Fruit fly (Drosophila melanogaster): ENCODE results near the gene app.

Gene app

DNA sequence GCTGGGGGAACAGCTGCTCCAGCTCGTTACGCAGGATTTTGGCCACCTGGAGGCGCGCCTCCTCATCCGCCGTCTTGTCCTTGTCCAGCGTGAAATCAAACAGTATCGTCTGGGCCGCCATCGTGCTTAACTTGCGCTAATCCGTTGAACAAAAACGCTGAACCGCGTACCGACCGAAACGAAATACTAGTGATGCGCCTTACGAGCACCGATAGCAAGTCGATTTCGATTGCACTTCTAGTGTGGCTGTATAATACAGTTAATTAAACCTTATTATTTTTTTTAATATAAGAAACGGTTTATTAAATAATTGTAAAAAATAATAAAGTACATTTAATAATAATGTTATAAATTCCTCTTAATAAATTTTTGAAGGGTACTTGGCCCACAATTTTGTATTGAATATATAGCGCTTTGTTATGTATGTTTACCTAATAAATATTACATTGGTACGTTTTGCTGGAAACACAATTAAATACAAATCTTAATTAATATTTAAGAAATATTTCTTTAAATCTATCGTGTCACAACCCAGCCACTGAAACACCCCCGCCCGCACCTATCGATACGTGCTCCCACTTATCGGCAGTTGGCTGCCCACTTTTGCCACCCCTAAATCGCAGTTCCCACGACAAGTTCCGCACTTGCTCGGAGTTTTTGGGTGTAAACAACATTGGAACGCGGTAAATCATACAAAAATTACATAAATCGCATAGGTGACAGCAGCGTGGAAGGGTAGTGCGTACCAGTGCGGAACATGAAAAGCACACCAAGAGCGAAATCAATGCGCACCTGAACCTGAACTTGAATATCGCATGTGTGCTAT lies 10.6 kb upstream of the app start, which contains the start of the genes Sms and INPP5E (continued):
- peak; percentile 45 for TF ChIP-seq CG12104 (GFP tag; optimal IDR thresholded peaks at IDR 0.05)
- no peak for TF ChIP-seq sd (tag; optimal IDR thresholded peaks at IDR 0.05)
- peak; percentile 85 for TF ChIP-seq CG3995 (GFP tag; optimal IDR thresholded peaks at IDR 0.05)
- TF ChIP-seq CG10267 (tag; optimal IDR thresholded peaks at IDR 0.05): peak; percentile 69
- peak; percentile 44 for TF ChIP-seq HLH54F (GFP tag; optimal IDR thresholded peaks at IDR 0.05)
- TF ChIP-seq sob (GFP tag; IDR thresholded peaks at IDR 0.05): peak; percentile 57; the same call in 1 of the 2 replicates
- no peak for TF ChIP-seq ara (GFP tag; IDR thresholded peaks at IDR 0.05)
- TF ChIP-seq chn (GFP tag; optimal IDR thresholded peaks at IDR 0.05): peak; percentile 6
- no peak for TF ChIP-seq Camta (GFP tag; optimal IDR thresholded peaks at IDR 0.05)
- no peak for TF ChIP-seq Mrtf (GFP tag; IDR thresholded peaks at IDR 0.05)
- peak; percentile 82 for TF ChIP-seq tna (GFP tag; IDR thresholded peaks at IDR 0.05; ENCODE audit: partially characterized antibody)
- peak; percentile 36; the same call in 1 of the 2 replicates for TF ChIP-seq rib (GFP tag; IDR thresholded peaks at IDR 0.05)
- peak; percentile 88 for TF ChIP-seq knrl (GFP tag; IDR thresholded peaks at IDR 0.05; ENCODE audit: partially characterized antibody)
- TF ChIP-seq sens (GFP tag): peak; percentile 46
- no peak for TF ChIP-seq org-1 (GFP tag; optimal IDR thresholded peaks at IDR 0.05)
- no peak for TF ChIP-seq Dip2 (GFP tag; IDR thresholded peaks at IDR 0.05)
- TF ChIP-seq en (GFP tag; optimal IDR thresholded peaks at IDR 0.05): no peak
- TF ChIP-seq br (optimal IDR thresholded peaks at IDR 0.05): no peak
- TF ChIP-seq grn (GFP tag; optimal IDR thresholded peaks at IDR 0.05): no peak
- TF ChIP-seq CG34422 (GFP tag; IDR thresholded peaks at IDR 0.05): 0 out of 3 replicates have a peak, but pooled peaks have one; percentile 37
- TF ChIP-seq Blimp-1 (GFP tag; optimal IDR thresholded peaks at IDR 0.05): no peak
- no peak for TF ChIP-seq ash1 (GFP tag; optimal IDR thresholded peaks at IDR 0.05)
- no peak for TF ChIP-seq p53 (GFP tag; optimal IDR thresholded peaks at IDR 0.05)
- peak; percentile 79 for TF ChIP-seq CG11456 (GFP tag; IDR thresholded peaks at IDR 0.05)
- no peak for TF ChIP-seq Vsx1 (GFP tag; optimal IDR thresholded peaks at IDR 0.05)
- peak in 1 of 2 experiments; percentile 61 for TF ChIP-seq Hr51 (GFP tag; optimal IDR thresholded peaks at IDR 0.05)
- TF ChIP-seq crol (GFP tag; IDR thresholded peaks at IDR 0.05): peak; percentile 97
- peak; percentile 75 for TF ChIP-seq CG2712 (tag; optimal IDR thresholded peaks at IDR 0.05)
- peak; percentile 14 for TF ChIP-seq CG18476 (GFP tag; optimal IDR thresholded peaks at IDR 0.05)
- no peak for TF ChIP-seq sc (optimal IDR thresholded peaks at IDR 0.05)
- no peak for TF ChIP-seq sc (GFP tag; optimal IDR thresholded peaks at IDR 0.05)
- peak; percentile 62; the same call in 2 of the 4 replicates for TF ChIP-seq Gug (GFP tag; IDR thresholded peaks at IDR 0.05)
- TF ChIP-seq CG8388 (GFP tag; optimal IDR thresholded peaks at IDR 0.05): peak; percentile 17
- TF ChIP-seq CG17612 (GFP tag; IDR thresholded peaks at IDR 0.05): no peak
- no peak for TF ChIP-seq run (tag; optimal IDR thresholded peaks at IDR 0.05)
- peak; percentile 40 for TF ChIP-seq Deaf1 (tag; optimal IDR thresholded peaks at IDR 0.05)
- TF ChIP-seq CG2889 (GFP tag; IDR thresholded peaks at IDR 0.05): 0 out of 3 replicates have a peak, but pooled peaks have one; percentile 39
- TF ChIP-seq pum (GFP tag; optimal IDR thresholded peaks at IDR 0.05): peak; percentile 3
- no peak for TF ChIP-seq Eip74EF (GFP tag; optimal IDR thresholded peaks at IDR 0.05)
- peak; percentile 33 for TF ChIP-seq Hmr (GFP tag; optimal IDR thresholded peaks at IDR 0.05)
- no peak for TF ChIP-seq oc (tag; optimal IDR thresholded peaks at IDR 0.05)
- TF ChIP-seq vnd (GFP tag; IDR thresholded peaks at IDR 0.05; ENCODE audit: partially characterized antibody): peak; percentile 83
- TF ChIP-seq CG12659 (GFP tag; optimal IDR thresholded peaks at IDR 0.05): peak; percentile 80
- peak; percentile 52; the same call in 1 of the 3 replicates for TF ChIP-seq H15 (GFP tag; IDR thresholded peaks at IDR 0.05)
- no peak for TF ChIP-seq NC2α (GFP tag; optimal IDR thresholded peaks at IDR 0.05)
- no peak for TF ChIP-seq GATAe (GFP tag; conservative IDR thresholded peaks at IDR 0.05)
- peak; percentile 48 for TF ChIP-seq CG11085 (GFP tag; IDR thresholded peaks at IDR 0.05)
- TF ChIP-seq CG6175 (GFP tag; IDR thresholded peaks at IDR 0.05): no peak
- no peak for TF ChIP-seq CG6654 (GFP tag; optimal IDR thresholded peaks at IDR 0.05)
- TF ChIP-seq NC2β (GFP tag; optimal IDR thresholded peaks at IDR 0.05): no peak

Data from whole organism, embryonic.